Worm (Caenorhabditis elegans): ENCODE data around the gene Y43F8B.11.

DNA sequence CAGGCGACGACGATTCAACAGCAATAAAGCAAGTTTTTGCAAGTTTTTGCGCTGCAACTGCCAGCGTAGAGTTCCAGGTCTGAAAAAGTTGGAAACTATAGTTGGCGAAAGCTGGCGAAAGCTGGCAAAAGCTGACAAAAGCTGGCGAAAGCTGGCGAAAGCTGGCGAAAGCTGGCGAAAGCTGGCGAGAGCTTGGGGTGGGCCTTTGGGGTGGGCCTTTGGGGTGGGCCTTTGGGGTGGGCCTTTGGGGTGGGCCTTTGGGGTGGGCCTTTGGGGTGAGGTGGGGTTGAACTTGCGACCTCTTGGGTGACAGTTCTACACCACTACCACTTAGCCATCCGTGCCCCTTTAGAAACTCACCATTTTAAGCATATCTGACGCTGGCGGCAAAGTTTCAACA is 24.7 kb downstream of the Y43F8B.11 start:
- no peak for TF ChIP-seq nhr-102 (tag; optimal IDR thresholded peaks at IDR 0.05)
- TF ChIP-seq dpl-1 (GFP tag; optimal IDR thresholded peaks at IDR 0.05), result no peak
- no peak for TF ChIP-seq F37D6.2 (tag; optimal IDR thresholded peaks at IDR 0.05)

Data from whole organism, L4 larva.